Worm (Caenorhabditis elegans): ENCODE data around the gene ttr-16.

- TF ChIP-seq F13C5.2 (tag; optimal IDR thresholded peaks at IDR 0.05) (no peak), ama-1 (optimal IDR thresholded peaks at IDR 0.05) (no peak), ceh-13 (GFP tag; optimal IDR thresholded peaks at IDR 0.05) (no peak), aly-1 (tag; optimal IDR thresholded peaks at IDR 0.05) (no peak), hmg-4 (GFP tag; optimal IDR thresholded peaks at IDR 0.05) (no peak)
Measured at ce11 chrIV:11029412-11029811, 34.5 kb downstream of the ttr-16 start, which contains the start of gene hrg-5.
